Worm (Caenorhabditis elegans) whole organism, young adult: ENCODE measurements around the gene Y73C8C.4.

Source experiments
- ama-1 ChIP-seq, 3 experiments: fragments of 150-350 bp in 1 of 3; sonication (generic microtip) in 2 of 3; optimal IDR thresholded peaks; 2 replicates each; lab custom pipeline; 2014 to 2018; ENCODE audit warnings: missing biosample characterization in 2 of 3, missing genetic modification characterization in 2 of 3, missing genetic modification reagents in 2 of 3
- ztf-22 ChIP-seq: fragments of 200-800 bp; sonication (Bioruptor generic); optimal IDR thresholded peaks from 2 replicates; lab custom pipeline; 2018; ENCODE audit warnings: mild to moderate bottlenecking, missing genetic modification characterization, moderate library complexity, missing compliant biosample characterization

- no peak for TF ChIP-seq ztf-22 (GFP tag; lab: Kevin White, UChicago)
- no peak for TF ChIP-seq ama-1 (optimal IDR thresholded peaks at IDR 0.05; lab: Kevin White, UChicago)
- TF ChIP-seq ama-1 (GFP tag; optimal IDR thresholded peaks at IDR 0.05; lab: Kevin White, UChicago), result no peak
Measured at ce11 chrV:3065928-3066327, 36.0 kb downstream of the Y73C8C.4 start, which contains the start of gene srh-185.
